Worm (Caenorhabditis elegans) whole organism, midembryonic: ENCODE results near the gene M110.8.

Source experiments
- T22C8.4 ChIP-seq: fragments of 200-800 bp; sonication (Bioruptor generic); IDR thresholded peaks from 2 replicates; pipeline ENCODE4 v1.3.6; 2022; ENCODE audit warnings: missing genetic modification characterization, missing compliant biosample characterization
- cog-1 ChIP-seq: sonication (generic microtip); optimal IDR thresholded peaks from 2 replicates; lab custom pipeline; 2016; ENCODE audit warnings: missing genetic modification characterization, missing compliant biosample characterization
- flt-1 ChIP-seq: fragments of 200-800 bp; sonication (Bioruptor generic); IDR thresholded peaks from 2 replicates; pipeline ENCODE4 v1.3.6; 2022; ENCODE audit warnings: missing genetic modification characterization, missing compliant biosample characterization
- klf-2 ChIP-seq: fragments of 200-800 bp; sonication (Bioruptor generic); conservative IDR thresholded peaks from 2 replicates; pipeline ENCODE4 v1.3.6; 2022; ENCODE audit warnings: missing genetic modification reagents, missing genetic modification characterization, missing compliant biosample characterization
- med-1 ChIP-seq: sonication (generic microtip); optimal IDR thresholded peaks from 2 replicates; lab custom pipeline; 2017; ENCODE audit warnings: missing genetic modification characterization, mild to moderate bottlenecking, missing compliant biosample characterization, antibody characterized with exemption, missing genetic modification reagents; ENCODE audit not compliant: insufficient read depth
- ref-1 ChIP-seq: fragments of 200-800 bp; sonication (Bioruptor generic); conservative IDR thresholded peaks from 2 replicates; pipeline ENCODE4 v1.3.6; 2022; ENCODE audit warnings: missing genetic modification reagents, missing genetic modification characterization, missing compliant biosample characterization
- tab-1 ChIP-seq: fragments of 200-800 bp; sonication (Bioruptor generic); IDR thresholded peaks from 2 replicates; pipeline ENCODE4 v1.3.6; 2022; ENCODE audit warnings: missing genetic modification characterization, missing compliant biosample characterization
- ztf-23 ChIP-seq: fragments of 200-800 bp; sonication (Bioruptor generic); IDR thresholded peaks from 2 replicates; pipeline ENCODE4 v1.3.6; 2022; ENCODE audit warnings: missing genetic modification reagents, missing genetic modification characterization, missing compliant biosample characterization

ce11 chrII:8187516-8187915 is 21.9 kb downstream of the M110.8 start:
- TF ChIP-seq T22C8.4 (GFP tag; lab: Robert Waterston, UW) (no peak), ref-1 (no peak), tab-1 (GFP tag; lab: Robert Waterston, UW) (no peak), flt-1 (GFP tag; lab: Robert Waterston, UW) (no peak), cog-1 (tag; lab: Kevin White, UChicago) (no peak), klf-2 (no peak), ztf-23 (GFP tag; lab: Robert Waterston, UW) (no peak), med-1 (GFP tag; lab: Kevin White, UChicago) (no peak)
